Fruit fly (Drosophila melanogaster) whole organism, wandering third instar larva: ENCODE data around the gene CG18628.

Experiments used
- Abd-B ChIP-seq: fragments of >200 bp; optimal IDR thresholded peaks from 2 replicates; lab custom pipeline; 2017; ENCODE audit warnings: missing biosample characterization, missing genetic modification characterization
- Hnf4 ChIP-seq: fragments of 200-800 bp; sonication (Bioruptor generic); optimal IDR thresholded peaks from 2 replicates; lab custom pipeline; 2016; ENCODE audit warnings: missing biosample characterization, mild to moderate bottlenecking, missing genetic modification characterization
- Hr78 ChIP-seq: fragments of >200 bp; optimal IDR thresholded peaks from 2 replicates; lab custom pipeline; 2017; ENCODE audit warnings: missing biosample characterization, missing genetic modification characterization
- OdsH ChIP-seq: fragments of 200-800 bp; sonication (Bioruptor generic); optimal IDR thresholded peaks from 2 replicates; lab custom pipeline; 2016; ENCODE audit warnings: missing biosample characterization, mild to moderate bottlenecking, missing genetic modification characterization
- h ChIP-seq: fragments of 200-800 bp; sonication (Bioruptor generic); optimal IDR thresholded peaks from 3 replicates; lab custom pipeline; 2016; ENCODE audit warnings: missing biosample characterization, mild to moderate bottlenecking, missing genetic modification characterization
- rgr ChIP-seq: fragments of 200-800 bp; sonication (Bioruptor generic); optimal IDR thresholded peaks from 3 replicates; lab custom pipeline; 2016; ENCODE audit warnings: missing biosample characterization, mild to moderate bottlenecking, missing genetic modification characterization
- sage ChIP-seq: fragments of 200-800 bp; sonication (Bioruptor generic); optimal IDR thresholded peaks from 2 replicates; lab custom pipeline; 2016; ENCODE audit warnings: missing biosample characterization, mild to moderate bottlenecking, missing genetic modification characterization
- sv ChIP-seq: fragments of 200-800 bp; sonication (Bioruptor generic); optimal IDR thresholded peaks from 3 replicates; lab custom pipeline; 2016; ENCODE audit warnings: missing biosample characterization, missing genetic modification characterization
- woc ChIP-seq: sonication (Bioruptor generic); optimal IDR thresholded peaks from 2 replicates; lab custom pipeline; 2016; ENCODE audit warnings: missing biosample characterization, mild to moderate bottlenecking, missing genetic modification characterization

dm6 chr3L:10623476-10623875 is 16.1 kb upstream of the CG18628 start, which contains the start of gene CG42521:
- TF ChIP-seq sage (no peak), OdsH (GFP tag; lab: Kevin White, UChicago) (no peak), h (GFP tag; lab: Kevin White, UChicago) (no peak), woc (GFP tag; lab: Kevin White, UChicago) (no peak), sv (GFP tag; lab: Kevin White, UChicago) (no peak), Abd-B (no peak), rgr (GFP tag; lab: Kevin White, UChicago) (no peak), Hr78 (no peak), Hnf4 (GFP tag; lab: Kevin White, UChicago) (no peak)
